Worm (Caenorhabditis elegans) whole organism, L2 larva: ENCODE results near the gene F23H11.5.
A peak's percentile ranks its signal among the peaks of the same experiment; 100 is the strongest.
"Not testable (repeated sequence)": the region's sequence is repeated elsewhere in the genome, so short reads cannot be mapped to it uniquely, and the experiment has no call there.

Experiments
- F13H6.1 ChIP-seq: sonication (generic microtip); optimal IDR thresholded peaks from 2 replicates; lab custom pipeline; 2016; ENCODE audit warnings: missing genetic modification characterization, missing compliant biosample characterization
- R02D3.7 ChIP-seq: fragments of 150-350 bp; optimal IDR thresholded peaks from 2 replicates; lab custom pipeline; 2014; ENCODE audit warnings: missing biosample characterization, missing genetic modification characterization
- alr-1 ChIP-seq: fragments of 150-350 bp; optimal IDR thresholded peaks from 2 replicates; lab custom pipeline; 2014; ENCODE audit warnings: missing biosample characterization, missing genetic modification characterization
- aly-2 ChIP-seq: fragments of 150-350 bp; optimal IDR thresholded peaks from 2 replicates; lab custom pipeline; 2014; ENCODE audit warnings: missing biosample characterization, missing genetic modification characterization
- ama-1 ChIP-seq: fragments of 150-350 bp; optimal IDR thresholded peaks from 2 replicates; lab custom pipeline; 2018; ENCODE audit warnings: inconsistent platforms
- blmp-1 ChIP-seq: sonication (generic microtip); optimal IDR thresholded peaks from 2 replicates; lab custom pipeline; 2017; ENCODE audit warnings: missing genetic modification characterization, mild to moderate bottlenecking, missing compliant biosample characterization, antibody characterized with exemption, moderate library complexity; ENCODE audit not compliant: insufficient read depth
- ceh-82 ChIP-seq: fragments of 150-350 bp; optimal IDR thresholded peaks from 2 replicates; lab custom pipeline; 2014; ENCODE audit warnings: missing biosample characterization, missing genetic modification characterization
- egl-27 ChIP-seq: sonication (generic microtip); optimal IDR thresholded peaks from 3 replicates; lab custom pipeline; 2017; ENCODE audit warnings: missing biosample characterization, missing genetic modification reagents, missing genetic modification characterization
- elt-3 ChIP-seq: sonication (generic microtip); optimal IDR thresholded peaks from 2 replicates; lab custom pipeline; 2017; ENCODE audit warnings: missing biosample characterization, missing genetic modification characterization
- fos-1 ChIP-seq: fragments of 150-350 bp; optimal IDR thresholded peaks from 2 replicates; lab custom pipeline; 2014; ENCODE audit warnings: missing biosample characterization, missing genetic modification characterization
- gmeb-1 ChIP-seq: fragments of 150-350 bp; optimal IDR thresholded peaks from 2 replicates; lab custom pipeline; 2014; ENCODE audit warnings: missing biosample characterization, missing genetic modification characterization
- lin-39 ChIP-seq: fragments of 150-350 bp; optimal IDR thresholded peaks from 2 replicates; lab custom pipeline; 2014; ENCODE audit warnings: missing biosample characterization, missing genetic modification reagents, missing genetic modification characterization
- lsy-2 ChIP-seq, 2 experiments: fragments of 150-350 bp in 1 of 2; sonication (generic microtip) in 1 of 2; optimal IDR thresholded peaks; 2 replicates each; lab custom pipeline; 2014 to 2017; ENCODE audit warnings: missing biosample characterization in 2 of 2, missing genetic modification characterization in 2 of 2
- mab-5 ChIP-seq: fragments of 150-350 bp; optimal IDR thresholded peaks from 2 replicates; lab custom pipeline; 2014; ENCODE audit warnings: missing biosample characterization, missing genetic modification characterization
- mbf-1 ChIP-seq: sonication (generic microtip); optimal IDR thresholded peaks from 2 replicates; lab custom pipeline; 2017; ENCODE audit warnings: missing biosample characterization, missing genetic modification characterization
- nhr-10 ChIP-seq: sonication (generic microtip); optimal IDR thresholded peaks from 2 replicates; lab custom pipeline; 2017; ENCODE audit warnings: missing biosample characterization, missing genetic modification characterization
- nhr-12 ChIP-seq: fragments of 150-350 bp; optimal IDR thresholded peaks from 2 replicates; lab custom pipeline; 2014; ENCODE audit warnings: missing biosample characterization, missing genetic modification characterization
- nhr-23 ChIP-seq: fragments of 150-350 bp; optimal IDR thresholded peaks from 2 replicates; lab custom pipeline; 2014; ENCODE audit warnings: missing biosample characterization, missing genetic modification reagents, missing genetic modification characterization
- nhr-237 ChIP-seq: fragments of 150-350 bp; optimal IDR thresholded peaks from 2 replicates; lab custom pipeline; 2014; ENCODE audit warnings: missing biosample characterization, missing genetic modification characterization
- peb-1 ChIP-seq: fragments of 150-350 bp; optimal IDR thresholded peaks from 2 replicates; lab custom pipeline; 2014; ENCODE audit warnings: missing biosample characterization, missing genetic modification characterization
- sma-3 ChIP-seq: sonication (generic microtip); optimal IDR thresholded peaks from 2 replicates; lab custom pipeline; 2016; ENCODE audit warnings: missing genetic modification reagents, missing genetic modification characterization, missing compliant biosample characterization
- sma-9 ChIP-seq, 2 experiments: fragments of 150-350 bp in 1 of 2; sonication (generic microtip) in 1 of 2; optimal IDR thresholded peaks; 2 replicates each; lab custom pipeline; 2014 to 2016; ENCODE audit warnings: missing genetic modification characterization in 2 of 2, mild to moderate bottlenecking in 1 of 2, missing biosample characterization in 1 of 2, missing compliant biosample characterization in 1 of 2, missing genetic modification reagents in 1 of 2, moderate library complexity in 1 of 2
- snpc-4 ChIP-seq: fragments of 150-350 bp; optimal IDR thresholded peaks from 2 replicates; lab custom pipeline; 2014; ENCODE audit warnings: missing biosample characterization, missing genetic modification characterization
- unc-55 ChIP-seq: fragments of 150-350 bp; sonication (generic microtip); optimal IDR thresholded peaks from 3 replicates; lab custom pipeline; 2014; ENCODE audit warnings: missing biosample characterization, missing genetic modification reagents, missing genetic modification characterization
- unc-62 ChIP-seq: fragments of 150-350 bp; optimal IDR thresholded peaks from 2 replicates; lab custom pipeline; 2014; ENCODE audit warnings: missing biosample characterization, missing genetic modification reagents, missing genetic modification characterization
- ztf-1 ChIP-seq: fragments of 200-800 bp; sonication (Bioruptor generic); conservative IDR thresholded peaks from 2 replicates; pipeline ENCODE4 v1.3.6; 2022; ENCODE audit warnings: missing genetic modification characterization, missing compliant biosample characterization
- ztf-11 ChIP-seq: sonication (generic microtip); optimal IDR thresholded peaks from 2 replicates; lab custom pipeline; 2017; ENCODE audit warnings: missing biosample characterization, missing genetic modification characterization
- ztf-4 ChIP-seq: fragments of 150-350 bp; optimal IDR thresholded peaks from 2 replicates; lab custom pipeline; 2014; ENCODE audit warnings: missing biosample characterization, missing genetic modification characterization

Gene F23H11.5

ce11 chrIII:938569-938968 lies 28.2 kb upstream of the F23H11.5 start, which contains the start of gene fbxa-22:
fbxa-22 (plus strand) TSS chrIII:938869.
- no peak for TF ChIP-seq egl-27 (tag; lab: Kevin White, UChicago)
- TF ChIP-seq nhr-12 (tag; lab: Kevin White, UChicago), result no peak
- no peak for TF ChIP-seq mab-5
- TF ChIP-seq peb-1, result no peak
- TF ChIP-seq F13H6.1 (tag; lab: Kevin White, UChicago), result no peak
- TF ChIP-seq nhr-23 (tag; lab: Kevin White, UChicago), result no peak
- no peak for TF ChIP-seq nhr-10 (tag; lab: Kevin White, UChicago)
- no peak for TF ChIP-seq elt-3
- TF ChIP-seq blmp-1, result no peak

DNA sequence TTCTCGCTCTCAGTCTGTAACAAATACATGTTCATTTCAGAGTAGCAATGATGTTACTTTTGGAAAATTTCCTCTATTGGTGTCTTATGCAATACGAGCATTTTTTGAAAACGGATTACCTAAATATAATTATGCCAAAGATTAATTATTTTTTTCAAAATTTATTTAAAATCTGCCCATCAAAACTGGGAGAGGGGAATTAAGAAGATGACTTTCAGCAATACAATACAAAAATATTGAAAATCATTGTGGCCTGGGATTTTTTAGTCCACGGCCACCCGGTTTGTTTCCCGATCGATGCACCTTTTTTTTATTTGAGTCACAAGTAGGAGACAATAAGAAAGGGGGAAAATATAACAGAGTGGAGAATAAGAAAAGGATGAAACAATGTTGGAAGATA lies 27.6 kb upstream of the F23H11.5 start, which contains the start of gene fbxa-56:
Gene fbxa-56, minus strand, starts transcription at position 101 of the 400 bp plus-strand sequence.
- TF ChIP-seq mab-5 (no peak), lin-39 (tag; lab: Kevin White, UChicago) (no peak)

ce11 chrIII:936037-936507 lies 25.7 kb upstream of the F23H11.5 start, which contains the start of gene fbxa-55:
fbxa-55 (minus strand) TSS chrIII:936087.
- peak; percentile 68 for TF ChIP-seq fos-1 (tag; lab: Kevin White, UChicago)
- TF ChIP-seq F13H6.1 (tag; lab: Kevin White, UChicago), result no peak

DNA sequence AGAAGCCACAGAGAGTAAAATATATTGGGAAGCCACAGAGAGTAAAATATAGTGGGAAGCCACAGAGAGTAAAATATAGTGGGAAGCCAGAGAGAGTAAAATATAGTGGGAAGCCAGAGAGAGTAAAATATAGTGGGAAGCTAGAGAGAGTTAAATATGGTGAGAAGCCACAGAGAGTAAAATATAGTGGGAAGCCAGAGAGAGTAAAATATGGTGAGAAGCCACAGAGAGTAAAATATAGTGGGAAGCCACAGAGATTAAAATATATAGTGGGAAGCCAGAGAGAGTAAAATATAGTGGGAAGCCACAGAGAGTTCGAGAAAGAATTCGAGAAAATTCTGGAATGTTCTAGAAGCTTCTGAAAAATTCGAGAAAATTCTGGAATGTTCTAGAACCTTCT lies 21.0 kb upstream of the F23H11.5 start:
- TF ChIP-seq sma-9 (GFP tag; optimal IDR thresholded peaks at IDR 0.05; lab: Kevin White, UChicago), result peak; percentile 18
- TF ChIP-seq sma-9 (tag; optimal IDR thresholded peaks at IDR 0.05; lab: Kevin White, UChicago), result not testable (repeated sequence)

DNA sequence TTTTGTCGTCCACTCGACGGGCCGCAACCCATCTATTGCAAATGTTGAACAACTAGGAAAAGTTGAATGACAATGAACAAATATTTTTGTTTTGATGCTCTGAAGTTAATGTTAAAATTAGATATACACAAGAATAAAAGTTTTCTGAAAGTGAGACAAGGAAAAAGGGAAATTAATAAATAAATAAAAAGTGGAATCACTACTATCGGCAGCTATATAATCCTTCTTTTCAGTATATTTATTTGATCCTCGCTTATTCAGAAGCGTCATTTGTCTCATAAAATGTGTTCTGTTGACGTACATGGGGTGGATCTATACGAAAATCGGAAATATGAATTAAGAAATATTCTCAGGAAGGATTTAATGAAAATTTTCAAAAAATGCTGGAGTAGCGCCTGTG lies 15.8 kb upstream of the F23H11.5 start, which contains the start of gene pef-1:
Gene pef-1, minus strand, starts transcription at position 101 of the 400 bp plus-strand sequence.
- TF ChIP-seq fos-1 (tag; lab: Kevin White, UChicago), result no peak
- TF ChIP-seq snpc-4 (tag; lab: Kevin White, UChicago), result no peak
- TF ChIP-seq unc-62, result no peak
- TF ChIP-seq alr-1 (tag; lab: Kevin White, UChicago), result no peak
- no peak for TF ChIP-seq ama-1 (lab: Kevin White, UChicago)
- no peak for TF ChIP-seq unc-55 (GFP tag; lab: Kevin White, UChicago)
- no peak for TF ChIP-seq R02D3.7
- no peak for TF ChIP-seq ztf-1 (GFP tag; lab: Robert Waterston, UW)
- TF ChIP-seq peb-1, result no peak

ce11 chrIII:919322-919721 lies 8.9 kb upstream of the F23H11.5 start, which contains the start of gene F23H11.7:
F23H11.7 (minus strand) TSS chrIII:919422.
- no peak for TF ChIP-seq sma-3 (GFP tag; lab: Kevin White, UChicago)
- TF ChIP-seq ztf-4 (tag; lab: Kevin White, UChicago), result no peak
- TF ChIP-seq ztf-11 (tag; lab: Kevin White, UChicago), result no peak
- TF ChIP-seq gmeb-1 (tag; lab: Kevin White, UChicago), result no peak
- no peak for TF ChIP-seq snpc-4 (tag; lab: Kevin White, UChicago)
- no peak for TF ChIP-seq aly-2 (tag; lab: Kevin White, UChicago)
- no peak for TF ChIP-seq lin-39 (tag; lab: Kevin White, UChicago)
- no peak for TF ChIP-seq mbf-1
- TF ChIP-seq ceh-82 (tag; lab: Kevin White, UChicago), result no peak

DNA sequence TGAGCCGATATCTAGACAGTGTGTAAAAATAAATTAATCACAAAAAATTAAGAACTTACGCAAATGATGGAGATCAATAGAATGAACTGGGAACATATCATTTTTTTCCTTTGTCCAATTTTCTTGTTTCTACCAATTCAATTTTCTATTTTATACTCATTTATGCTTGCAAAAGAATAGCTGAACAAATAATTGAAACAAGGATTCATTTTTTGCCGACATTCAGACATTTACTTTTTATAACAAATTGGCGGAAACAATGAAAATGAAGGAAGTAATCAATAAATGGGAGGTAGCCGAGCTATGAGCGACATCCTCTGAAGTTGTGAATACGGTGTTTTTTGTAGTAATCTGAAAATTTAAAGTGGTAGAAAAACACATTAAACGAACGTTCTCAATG lies 6.5 kb upstream of the F23H11.5 start, which contains the start of gene idpp-13:
Gene idpp-13, minus strand, starts transcription at position 101 of the 400 bp plus-strand sequence.
- no peak for TF ChIP-seq aly-2 (tag; lab: Kevin White, UChicago)

DNA sequence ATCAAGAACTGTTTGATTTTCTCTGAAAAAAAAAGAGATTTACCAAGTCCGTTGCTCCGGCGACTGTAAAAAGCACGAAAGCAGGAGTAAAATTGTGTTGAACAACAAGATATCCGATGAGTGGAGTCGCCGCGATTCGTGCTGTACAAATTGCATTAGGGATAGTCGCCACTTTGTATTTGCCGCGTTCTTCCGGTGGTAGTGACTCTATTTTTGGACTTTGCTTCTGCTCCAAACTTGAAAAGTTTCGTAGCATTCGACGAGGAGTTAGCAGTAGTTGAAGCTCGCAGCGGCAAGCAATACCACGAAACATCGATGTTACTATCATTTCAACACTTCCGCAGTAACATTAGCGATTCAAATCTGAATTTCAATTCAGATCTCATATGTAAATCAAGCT lies 850 bp downstream of the F23H11.5 start, which contains the start of gene crls-1:
Gene crls-1, minus strand, starts transcription at position 363 of the 400 bp plus-strand sequence.
- TF ChIP-seq nhr-237 (no peak), nhr-23 (tag; lab: Kevin White, UChicago) (no peak), lsy-2 (tag; optimal IDR thresholded peaks at IDR 0.05; lab: Kevin White, UChicago) (peak in 1 of 2 experiments; percentile 14), nhr-12 (tag; lab: Kevin White, UChicago) (no peak)
